Worm (Caenorhabditis elegans) whole organism, late embryonic: ENCODE measurements around the gene Y57G11B.8.

Source experiments
- C08G9.2 ChIP-seq: sonication (generic microtip); optimal IDR thresholded peaks from 2 replicates; lab custom pipeline; 2016; ENCODE audit warnings: mild to moderate bottlenecking, missing genetic modification characterization, moderate library complexity, missing compliant biosample characterization
- C38D4.7 ChIP-seq: fragments of 200-800 bp; sonication (Bioruptor generic); optimal IDR thresholded peaks from 2 replicates; lab custom pipeline; 2018; ENCODE audit warnings: mild to moderate bottlenecking, missing genetic modification characterization, moderate library complexity, missing compliant biosample characterization
- K09A11.1 ChIP-seq: sonication (generic microtip); optimal IDR thresholded peaks from 2 replicates; lab custom pipeline; 2017; ENCODE audit warnings: antibody characterized with exemption, mild to moderate bottlenecking, missing genetic modification characterization, missing compliant biosample characterization; ENCODE audit not compliant: insufficient read depth
- ahr-1 ChIP-seq: sonication (generic microtip); optimal IDR thresholded peaks from 2 replicates; lab custom pipeline; 2016; ENCODE audit warnings: missing genetic modification characterization, missing compliant biosample characterization
- ama-1 ChIP-seq: fragments of 150-350 bp; optimal IDR thresholded peaks from 2 replicates; lab custom pipeline; 2014
- ceh-14 ChIP-seq: sonication (generic microtip); optimal IDR thresholded peaks from 2 replicates; lab custom pipeline; 2016; ENCODE audit warnings: missing genotype, missing genetic modification characterization, missing compliant biosample characterization
- ceh-18 ChIP-seq: sonication (generic microtip); optimal IDR thresholded peaks from 2 replicates; lab custom pipeline; 2016; ENCODE audit warnings: missing genetic modification characterization, missing compliant biosample characterization
- ceh-24 ChIP-seq: sonication (generic microtip); optimal IDR thresholded peaks from 2 replicates; lab custom pipeline; 2016; ENCODE audit warnings: mild to moderate bottlenecking, missing genetic modification characterization, missing compliant biosample characterization
- ceh-30 ChIP-seq: fragments of 150-350 bp; optimal IDR thresholded peaks from 2 replicates; lab custom pipeline; 2014; ENCODE audit warnings: missing biosample characterization, missing genetic modification characterization
- ceh-45 ChIP-seq: fragments of 200-800 bp; sonication (Bioruptor generic); IDR thresholded peaks from 2 replicates; pipeline ENCODE4 v1.3.6; 2022; ENCODE audit warnings: missing genetic modification reagents, missing genetic modification characterization, missing compliant biosample characterization
- ceh-48 ChIP-seq: sonication (generic microtip); optimal IDR thresholded peaks from 2 replicates; lab custom pipeline; 2016; ENCODE audit warnings: missing genetic modification characterization, inconsistent platforms, missing compliant biosample characterization
- ceh-6 ChIP-seq: fragments of 200-800 bp; sonication (Bioruptor generic); optimal IDR thresholded peaks from 2 replicates; lab custom pipeline; 2018; ENCODE audit warnings: mild to moderate bottlenecking, missing genetic modification characterization, missing compliant biosample characterization
- ceh-9 ChIP-seq: sonication (generic microtip); optimal IDR thresholded peaks from 2 replicates; lab custom pipeline; 2016; ENCODE audit warnings: mild to moderate bottlenecking, missing genetic modification characterization, inconsistent platforms, missing compliant biosample characterization
- dve-1 ChIP-seq: sonication (generic microtip); optimal IDR thresholded peaks from 2 replicates; lab custom pipeline; 2017; ENCODE audit warnings: antibody characterized with exemption, mild to moderate bottlenecking, missing genetic modification characterization, missing compliant biosample characterization
- elt-4 ChIP-seq: sonication (generic microtip); optimal IDR thresholded peaks from 2 replicates; lab custom pipeline; 2016; ENCODE audit warnings: missing genetic modification characterization, missing compliant biosample characterization
- eyg-1 ChIP-seq: sonication (generic microtip); optimal IDR thresholded peaks from 2 replicates; lab custom pipeline; 2016; ENCODE audit warnings: missing genotype, missing genetic modification characterization, missing compliant biosample characterization
- fax-1 ChIP-seq: sonication (generic microtip); optimal IDR thresholded peaks from 2 replicates; lab custom pipeline; 2016; ENCODE audit warnings: missing genotype, missing genetic modification characterization, missing compliant biosample characterization
- fkh-6 ChIP-seq: sonication (generic microtip); optimal IDR thresholded peaks from 2 replicates; lab custom pipeline; 2016; ENCODE audit warnings: missing genetic modification characterization, missing compliant biosample characterization
- gmeb-2 ChIP-seq: sonication (generic microtip); optimal IDR thresholded peaks from 2 replicates; lab custom pipeline; 2016; ENCODE audit warnings: missing genetic modification characterization, inconsistent platforms, missing compliant biosample characterization
- hlh-30 ChIP-seq: sonication (generic microtip); optimal IDR thresholded peaks from 2 replicates; lab custom pipeline; 2017; ENCODE audit warnings: antibody characterized with exemption, missing genetic modification characterization, missing compliant biosample characterization; ENCODE audit not compliant: insufficient read depth
- hlh-6 ChIP-seq: sonication (generic microtip); optimal IDR thresholded peaks from 2 replicates; lab custom pipeline; 2016; ENCODE audit warnings: missing genotype, missing genetic modification characterization, missing compliant biosample characterization
- lin-11 ChIP-seq: fragments of 200-800 bp; sonication (Bioruptor generic); optimal IDR thresholded peaks from 2 replicates; lab custom pipeline; 2018; ENCODE audit warnings: mild to moderate bottlenecking, missing genetic modification characterization, missing compliant biosample characterization
- madf-2 ChIP-seq: sonication (generic microtip); optimal IDR thresholded peaks from 2 replicates; lab custom pipeline; 2017; ENCODE audit warnings: missing genetic modification characterization, missing compliant biosample characterization
- nfya-1 ChIP-seq: sonication (generic microtip); optimal IDR thresholded peaks from 2 replicates; lab custom pipeline; 2017; ENCODE audit warnings: missing genetic modification characterization, mild to moderate bottlenecking, missing compliant biosample characterization, antibody characterized with exemption, moderate library complexity
- nhr-11 ChIP-seq: fragments of 150-350 bp; optimal IDR thresholded peaks from 2 replicates; lab custom pipeline; 2014; ENCODE audit warnings: missing biosample characterization, missing genetic modification characterization
- nhr-232 ChIP-seq: sonication (generic microtip); optimal IDR thresholded peaks from 2 replicates; lab custom pipeline; 2016; ENCODE audit warnings: missing genetic modification characterization, missing compliant biosample characterization
- pag-3 ChIP-seq: sonication (generic microtip); optimal IDR thresholded peaks from 2 replicates; lab custom pipeline; 2016; ENCODE audit warnings: missing compliant biosample characterization, missing genetic modification characterization, borderline replicate concordance
- pax-1 ChIP-seq: fragments of 150-350 bp; optimal IDR thresholded peaks from 2 replicates; lab custom pipeline; 2014; ENCODE audit warnings: missing biosample characterization, missing genetic modification characterization
- pha-4 ChIP-seq: fragments of 150-350 bp; optimal IDR thresholded peaks from 2 replicates; lab custom pipeline; 2018; ENCODE audit warnings: missing biosample characterization, missing genetic modification reagents, missing genetic modification characterization
- pqm-1 ChIP-seq: sonication (generic microtip); optimal IDR thresholded peaks from 2 replicates; lab custom pipeline; 2016; ENCODE audit warnings: missing genetic modification characterization, missing compliant biosample characterization
- ref-2 ChIP-seq: sonication (generic microtip); optimal IDR thresholded peaks from 2 replicates; lab custom pipeline; 2016; ENCODE audit warnings: missing genetic modification characterization, missing compliant biosample characterization
- rnt-1 ChIP-seq: sonication (generic microtip); optimal IDR thresholded peaks from 2 replicates; lab custom pipeline; 2016; ENCODE audit warnings: missing genetic modification characterization, missing compliant biosample characterization
- sdc-2 ChIP-seq: sonication (generic microtip); optimal IDR thresholded peaks from 2 replicates; lab custom pipeline; 2016; ENCODE audit warnings: missing genotype, missing genetic modification characterization, missing compliant biosample characterization
- sox-4 ChIP-seq: sonication (generic microtip); optimal IDR thresholded peaks from 2 replicates; lab custom pipeline; 2017; ENCODE audit warnings: mild to moderate bottlenecking, missing genetic modification characterization, inconsistent platforms, missing compliant biosample characterization
- tbx-7 ChIP-seq: sonication (generic microtip); optimal IDR thresholded peaks from 2 replicates; lab custom pipeline; 2016; ENCODE audit warnings: missing genotype, missing genetic modification characterization, missing compliant biosample characterization
- unc-55 ChIP-seq: sonication (generic microtip); optimal IDR thresholded peaks from 2 replicates; lab custom pipeline; 2017; ENCODE audit warnings: missing biosample characterization, missing genetic modification reagents, missing genetic modification characterization
- unc-86 ChIP-seq: sonication (generic microtip); optimal IDR thresholded peaks from 2 replicates; lab custom pipeline; 2016; ENCODE audit warnings: missing genetic modification characterization, missing compliant biosample characterization

The Y57G11B.8 gene

ce11 chrIV:14620042-14620441 is 41.5 kb upstream of the Y57G11B.8 start:
- TF ChIP-seq ceh-6, result no peak
- no peak for TF ChIP-seq ceh-18 (tag; lab: Kevin White, UChicago)
- no peak for TF ChIP-seq K09A11.1 (tag; lab: Kevin White, UChicago)

DNA sequence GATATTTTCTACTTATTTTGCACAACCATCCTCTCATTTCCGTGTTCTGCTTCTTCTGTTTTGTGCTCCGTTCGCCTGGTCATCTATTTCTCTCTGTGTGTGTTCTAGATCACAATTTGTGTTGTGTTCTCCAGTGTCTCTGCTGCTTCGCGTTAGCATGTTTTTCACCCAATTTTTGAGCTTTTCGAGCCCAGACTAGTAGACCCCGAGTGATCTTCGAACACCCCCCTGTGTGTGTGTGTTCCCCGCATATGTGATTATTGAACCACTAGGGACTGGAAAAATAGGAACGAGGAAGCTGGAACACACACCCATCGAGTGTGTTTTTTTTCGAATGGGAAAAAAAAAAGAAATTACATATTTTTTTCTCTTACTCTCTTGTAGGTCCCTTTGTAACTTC is 40.1 kb upstream of the Y57G11B.8 start:
- TF ChIP-seq unc-55 (GFP tag; lab: Kevin White, UChicago) (no peak), K09A11.1 (tag; lab: Kevin White, UChicago) (no peak), madf-2 (no peak), ceh-14 (tag; lab: Kevin White, UChicago) (no peak), hlh-6 (tag; lab: Kevin White, UChicago) (no peak), unc-86 (no peak), C08G9.2 (tag; lab: Kevin White, UChicago) (no peak), tbx-7 (tag; lab: Kevin White, UChicago) (no peak), ahr-1 (no peak), ama-1 (lab: Kevin White, UChicago) (no peak), fkh-6 (no peak), fax-1 (no peak), ceh-24 (tag; lab: Kevin White, UChicago) (no peak), ceh-45 (GFP tag; lab: Robert Waterston, UW) (no peak), C38D4.7 (GFP tag; lab: Kevin White, UChicago) (no peak)

DNA sequence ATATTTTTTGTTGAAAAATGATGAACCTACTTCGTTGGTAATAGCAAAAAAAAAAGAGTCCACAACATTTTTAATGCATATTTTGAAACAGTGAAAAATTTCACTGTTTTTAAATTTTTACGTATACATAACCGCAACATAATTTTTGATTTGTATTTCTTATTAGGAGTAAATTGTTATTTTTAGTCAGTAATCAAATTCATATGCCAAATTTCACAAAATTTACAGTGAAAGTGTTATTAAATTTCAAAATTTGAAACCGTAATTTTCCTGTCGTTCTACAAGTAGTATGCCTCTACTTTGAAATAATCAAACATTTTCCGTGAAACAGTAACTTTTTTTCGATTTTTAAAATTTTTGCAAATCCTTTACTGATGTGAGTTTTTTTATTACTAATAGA is 39.5 kb upstream of the Y57G11B.8 start:
- no peak for TF ChIP-seq ceh-48

- TF ChIP-seq rnt-1, result no peak
- TF ChIP-seq hlh-30 (tag; lab: Kevin White, UChicago), result no peak
- TF ChIP-seq ceh-9 (tag; lab: Kevin White, UChicago), result no peak
- no peak for TF ChIP-seq ahr-1
- no peak for TF ChIP-seq ceh-14 (tag; lab: Kevin White, UChicago)
- TF ChIP-seq, all 69 proteins: peak for 0
Measured at ce11 chrIV:14617498-14617897, 39.0 kb upstream of the Y57G11B.8 start.

DNA sequence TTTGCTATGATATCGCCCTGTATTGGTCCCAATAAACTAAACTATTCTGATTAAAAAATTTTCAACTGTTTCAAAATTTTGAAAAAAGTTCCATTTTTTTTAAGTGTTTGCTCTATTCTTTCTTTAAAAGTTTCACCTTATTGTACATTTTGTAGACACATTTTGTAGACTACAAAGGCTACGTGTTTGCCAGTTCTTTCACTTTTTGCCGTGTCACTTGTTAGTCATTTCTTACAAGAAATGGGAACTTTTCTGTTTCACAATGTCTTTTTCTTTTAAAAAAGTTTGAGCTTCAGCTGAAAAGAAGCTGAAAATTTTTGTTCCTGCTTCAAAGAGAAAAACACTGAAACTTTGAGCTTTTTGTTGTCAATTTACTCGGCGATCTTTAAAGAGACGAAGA is 38.6 kb upstream of the Y57G11B.8 start:
- TF ChIP-seq ceh-9 (tag; lab: Kevin White, UChicago) (no peak), gmeb-2 (no peak), nhr-11 (tag; lab: Kevin White, UChicago) (no peak), pqm-1 (no peak), nfya-1 (tag; lab: Kevin White, UChicago) (no peak), dve-1 (no peak), eyg-1 (tag; lab: Kevin White, UChicago) (no peak), nhr-232 (no peak), K09A11.1 (tag; lab: Kevin White, UChicago) (no peak), pax-1 (no peak), tbx-7 (tag; lab: Kevin White, UChicago) (no peak)

DNA sequence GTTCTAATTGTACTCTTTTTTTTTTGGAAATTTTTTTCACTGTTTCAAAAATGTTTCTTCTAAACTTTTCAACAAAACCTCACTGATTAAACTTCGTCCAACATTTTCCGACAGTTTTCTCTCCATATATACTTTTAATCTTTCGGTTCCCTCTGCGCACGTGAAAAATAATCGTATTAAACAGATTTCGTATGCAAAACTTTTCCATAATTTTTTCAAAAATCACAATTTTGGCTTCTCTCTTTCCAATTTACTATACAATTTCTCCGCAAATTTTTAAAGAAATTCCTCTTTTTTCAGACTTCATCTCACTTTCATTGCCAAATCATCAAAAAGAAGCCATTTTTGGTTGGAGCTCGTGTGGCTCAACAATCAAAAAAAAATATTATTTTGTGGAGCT is 37.8 kb upstream of the Y57G11B.8 start, which contains the start of gene dmd-6:
dmd-6 (plus strand) TSS at position 301 of the 400 bp plus-strand sequence.
- TF ChIP-seq tbx-7 (tag; lab: Kevin White, UChicago) (no peak), pha-4 (no peak), ref-2 (tag; lab: Kevin White, UChicago) (no peak), ceh-30 (tag; lab: Kevin White, UChicago) (no peak), elt-4 (no peak), sdc-2 (no peak), hlh-30 (tag; lab: Kevin White, UChicago) (no peak), fax-1 (no peak), ceh-9 (tag; lab: Kevin White, UChicago) (no peak), sox-4 (tag; lab: Kevin White, UChicago) (no peak), pag-3 (tag; lab: Kevin White, UChicago) (no peak), rnt-1 (no peak), lin-11 (no peak), hlh-6 (tag; lab: Kevin White, UChicago) (no peak), ahr-1 (no peak)
- TF ChIP-seq, all 69 proteins: peak for 0
